Worm (Caenorhabditis elegans): ENCODE data around the gene T25B9.11.

DNA sequence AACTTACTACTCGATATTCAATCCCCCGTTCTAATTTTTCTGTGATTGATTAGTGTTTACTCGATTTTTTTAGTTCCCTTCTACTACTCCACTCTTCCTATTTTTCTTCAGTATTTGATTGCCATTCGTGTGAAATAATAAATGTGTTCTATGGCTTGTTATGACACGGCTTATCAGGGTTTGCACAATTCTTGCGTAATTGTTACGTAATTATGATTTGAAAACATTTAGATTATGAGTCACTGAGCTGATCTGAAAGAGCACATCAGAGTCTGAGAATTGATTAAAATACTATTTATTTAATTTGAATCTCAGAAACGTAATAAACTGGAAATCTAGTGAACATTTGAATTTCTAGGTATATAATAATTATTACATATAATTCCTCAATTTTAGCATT lies 13.3 kb downstream of the T25B9.11 start:
- TF ChIP-seq ama-1 (optimal IDR thresholded peaks at IDR 0.05): no peak
- TF ChIP-seq lin-13 (GFP tag; optimal IDR thresholded peaks at IDR 0.05): no peak
- TF ChIP-seq nhr-77 (tag; optimal IDR thresholded peaks at IDR 0.05): no peak
- TF ChIP-seq nhr-11 (tag; optimal IDR thresholded peaks at IDR 0.05): no peak
- TF ChIP-seq R02D3.7 (tag; optimal IDR thresholded peaks at IDR 0.05): no peak
- TF ChIP-seq elt-1 (tag; optimal IDR thresholded peaks at IDR 0.05): no peak
- TF ChIP-seq alr-1 (tag; optimal IDR thresholded peaks at IDR 0.05): no peak
- no peak for TF ChIP-seq nhr-23 (tag; optimal IDR thresholded peaks at IDR 0.05)
- TF ChIP-seq unc-39 (tag; optimal IDR thresholded peaks at IDR 0.05): no peak
- TF ChIP-seq nhr-12 (tag; optimal IDR thresholded peaks at IDR 0.05): no peak
- TF ChIP-seq sma-3 (GFP tag; optimal IDR thresholded peaks at IDR 0.05): no peak
- no peak for TF ChIP-seq aly-2 (tag; optimal IDR thresholded peaks at IDR 0.05)
- no peak for TF ChIP-seq elt-3 (tag; optimal IDR thresholded peaks at IDR 0.05)
- no peak for TF ChIP-seq nhr-6 (tag; optimal IDR thresholded peaks at IDR 0.05)

Measured in whole organism, L2 larva.